Fruit fly (Drosophila melanogaster) whole organism, wandering third instar larva: Measurements from ENCODE around the gene hiw.

Experiments used
- Abd-B ChIP-seq: fragments of >200 bp; optimal IDR thresholded peaks from 2 replicates; lab custom pipeline; 2017; ENCODE audit warnings: missing biosample characterization, missing genetic modification characterization
- CG32264 ChIP-seq: fragments of 200-800 bp; sonication (Bioruptor generic); optimal IDR thresholded peaks from 2 replicates; lab custom pipeline; 2016; ENCODE audit warnings: missing biosample characterization, missing genetic modification characterization
- CG9705 ChIP-seq: fragments of 200-800 bp; sonication (Bioruptor generic); optimal IDR thresholded peaks from 2 replicates; lab custom pipeline; 2018; ENCODE audit warnings: missing biosample characterization, mild to moderate bottlenecking, missing genetic modification characterization
- Dfd ChIP-seq: fragments of >200 bp; optimal IDR thresholded peaks from 2 replicates; lab custom pipeline; 2017; ENCODE audit warnings: missing biosample characterization, missing genetic modification characterization
- Dif ChIP-seq: fragments of 200-275, 200-300 bp; sonication (Bioruptor generic); optimal IDR thresholded peaks from 2 replicates; lab custom pipeline; 2018; ENCODE audit warnings: missing biosample characterization, missing genetic modification characterization; ENCODE audit not compliant: partially characterized antibody
- GATAd ChIP-seq: sonication (Bioruptor generic); optimal IDR thresholded peaks from 2 replicates; lab custom pipeline; 2016; ENCODE audit warnings: missing biosample characterization, missing genetic modification characterization
- HLH106 ChIP-seq: fragments of 200-800 bp; optimal IDR thresholded peaks from 3 replicates; lab custom pipeline; 2019; ENCODE audit warnings: missing biosample characterization, mild to moderate bottlenecking, missing genetic modification characterization, moderate library complexity
- Hnf4 ChIP-seq: fragments of 200-800 bp; sonication (Bioruptor generic); optimal IDR thresholded peaks from 2 replicates; lab custom pipeline; 2016; ENCODE audit warnings: missing biosample characterization, mild to moderate bottlenecking, missing genetic modification characterization
- Hr78 ChIP-seq: fragments of >200 bp; optimal IDR thresholded peaks from 2 replicates; lab custom pipeline; 2017; ENCODE audit warnings: missing biosample characterization, missing genetic modification characterization
- Hr83 ChIP-seq: fragments of 200-300 bp; sonication (Bioruptor generic); optimal IDR thresholded peaks from 2 replicates; lab custom pipeline; 2016; ENCODE audit warnings: missing biosample characterization, mild to moderate bottlenecking, missing genetic modification characterization, moderate library complexity; ENCODE audit not compliant: poor library complexity, severe bottlenecking
- Jra ChIP-seq: sonication (Bioruptor generic); optimal IDR thresholded peaks from 2 replicates; lab custom pipeline; 2016; ENCODE audit warnings: missing biosample characterization, missing genetic modification characterization
- Mio ChIP-seq: sonication (Bioruptor generic); optimal IDR thresholded peaks from 2 replicates; lab custom pipeline; 2016; ENCODE audit warnings: missing biosample characterization, missing genetic modification characterization
- N ChIP-seq: fragments of >200 bp; optimal IDR thresholded peaks from 2 replicates; lab custom pipeline; 2018; ENCODE audit warnings: missing biosample characterization, missing external identifiers, missing genetic modification characterization
- OdsH ChIP-seq: fragments of 200-800 bp; sonication (Bioruptor generic); optimal IDR thresholded peaks from 2 replicates; lab custom pipeline; 2016; ENCODE audit warnings: missing biosample characterization, mild to moderate bottlenecking, missing genetic modification characterization
- Rel ChIP-seq, 2 experiments: fragments of 200-800 bp; sonication (Bioruptor generic) in 1 of 2; optimal IDR thresholded peaks; 2 replicates in 1 of 2; 3 replicates in 1 of 2; lab custom pipeline; 2016 to 2019; ENCODE audit warnings: mild to moderate bottlenecking in 2 of 2, missing biosample characterization in 2 of 2, missing genetic modification characterization in 2 of 2, moderate library complexity in 1 of 2
- Sp1 ChIP-seq: fragments of 200-800 bp; sonication (Bioruptor generic); optimal IDR thresholded peaks from 3 replicates; lab custom pipeline; 2019; ENCODE audit warnings: missing biosample characterization, mild to moderate bottlenecking, missing genetic modification characterization, moderate library complexity
- Vsx2 ChIP-seq: fragments of 200-300, 225-300 bp; sonication (Bioruptor generic); optimal IDR thresholded peaks from 2 replicates; lab custom pipeline; 2018; ENCODE audit warnings: missing biosample characterization, missing genetic modification characterization; ENCODE audit not compliant: partially characterized antibody
- br ChIP-seq: fragments of 200-800 bp; sonication (Bioruptor generic); optimal IDR thresholded peaks from 2 replicates; lab custom pipeline; 2016; ENCODE audit warnings: missing biosample characterization, missing genetic modification characterization
- brk ChIP-seq: fragments of 200-800 bp; sonication (Bioruptor generic); optimal IDR thresholded peaks from 2 replicates; lab custom pipeline; 2016; ENCODE audit warnings: missing biosample characterization, mild to moderate bottlenecking, missing genetic modification characterization
- dmrt93B ChIP-seq: fragments of 200-800 bp; sonication (Bioruptor generic); optimal IDR thresholded peaks from 2 replicates; lab custom pipeline; 2018; ENCODE audit warnings: missing biosample characterization, mild to moderate bottlenecking, missing genetic modification characterization
- dsf ChIP-seq: sonication (Bioruptor generic); optimal IDR thresholded peaks from 2 replicates; lab custom pipeline; 2016; ENCODE audit warnings: missing biosample characterization, missing genetic modification characterization, borderline replicate concordance
- ey ChIP-seq: fragments of 200-800 bp; sonication (Bioruptor generic); optimal IDR thresholded peaks from 2 replicates; lab custom pipeline; 2016; ENCODE audit warnings: missing biosample characterization, missing genetic modification characterization
- foxo ChIP-seq, 2 experiments: fragments of 200-800 bp; sonication (Bioruptor generic); optimal IDR thresholded peaks; 2 replicates in 1 of 2; 3 replicates in 1 of 2; lab custom pipeline; 2016 to 2017; ENCODE audit warnings: missing biosample characterization in 2 of 2, missing genetic modification characterization in 2 of 2
- fru ChIP-seq: fragments of 200-800 bp; sonication (Bioruptor generic); optimal IDR thresholded peaks from 3 replicates; lab custom pipeline; 2016; ENCODE audit warnings: missing biosample characterization, mild to moderate bottlenecking, missing genetic modification characterization
- h ChIP-seq: fragments of 200-800 bp; sonication (Bioruptor generic); optimal IDR thresholded peaks from 3 replicates; lab custom pipeline; 2016; ENCODE audit warnings: missing biosample characterization, mild to moderate bottlenecking, missing genetic modification characterization
- jim ChIP-seq: fragments of 175-275, 200-325 bp; sonication (Bioruptor generic); optimal IDR thresholded peaks from 2 replicates; lab custom pipeline; 2016; ENCODE audit warnings: missing biosample characterization, mild to moderate bottlenecking, missing genetic modification characterization
- lola ChIP-seq: fragments of >200 bp; optimal IDR thresholded peaks from 2 replicates; lab custom pipeline; 2017; ENCODE audit warnings: missing biosample characterization, missing genetic modification characterization
- pan ChIP-seq: fragments of >200 bp; optimal IDR thresholded peaks from 2 replicates; lab custom pipeline; 2017
- psq ChIP-seq: fragments of 200-800 bp; sonication (Bioruptor generic); optimal IDR thresholded peaks from 3 replicates; lab custom pipeline; 2017; ENCODE audit warnings: missing biosample characterization, mild to moderate bottlenecking, missing genetic modification characterization, moderate library complexity
- rgr ChIP-seq: fragments of 200-800 bp; sonication (Bioruptor generic); optimal IDR thresholded peaks from 3 replicates; lab custom pipeline; 2016; ENCODE audit warnings: missing biosample characterization, mild to moderate bottlenecking, missing genetic modification characterization
- sage ChIP-seq: fragments of 200-800 bp; sonication (Bioruptor generic); optimal IDR thresholded peaks from 2 replicates; lab custom pipeline; 2016; ENCODE audit warnings: missing biosample characterization, mild to moderate bottlenecking, missing genetic modification characterization
- sv ChIP-seq: fragments of 200-800 bp; sonication (Bioruptor generic); optimal IDR thresholded peaks from 3 replicates; lab custom pipeline; 2016; ENCODE audit warnings: missing biosample characterization, missing genetic modification characterization
- usp ChIP-seq: fragments of >200 bp; optimal IDR thresholded peaks from 2 replicates; lab custom pipeline; 2017; ENCODE audit warnings: missing biosample characterization, missing genetic modification characterization
- woc ChIP-seq: sonication (Bioruptor generic); optimal IDR thresholded peaks from 2 replicates; lab custom pipeline; 2016; ENCODE audit warnings: missing biosample characterization, mild to moderate bottlenecking, missing genetic modification characterization

Gene hiw

dm6 chrX:15043013-15043699 is 20.1 kb downstream of the hiw start (continued):
- no peak for TF ChIP-seq usp
- TF ChIP-seq sage (GFP tag; lab: Kevin White, UChicago) = peak; percentile 46
- TF ChIP-seq psq (GFP tag; lab: Kevin White, UChicago) = peak; percentile 77

dm6 chrX:15042499-15042898 is 20.7 kb downstream of the hiw start:
- TF ChIP-seq lola (no peak), woc (GFP tag; lab: Kevin White, UChicago) (no peak), fru (GFP tag; lab: Kevin White, UChicago) (peak; percentile 11), h (GFP tag; lab: Kevin White, UChicago) (peak; percentile 59), pan (lab: Kevin White, UChicago) (no peak), sv (no peak), foxo (GFP tag; optimal IDR thresholded peaks at IDR 0.05; lab: Kevin White, UChicago) (peak in 1 of 2 experiments; percentile 36), Hr83 (no peak), dsf (GFP tag; lab: Kevin White, UChicago) (no peak), sage (GFP tag; lab: Kevin White, UChicago) (no peak), OdsH (no peak), Dif (GFP tag; lab: Kevin White, UChicago) (no peak), dmrt93B (GFP tag; lab: Kevin White, UChicago) (no peak), CG9705 (no peak), Hnf4 (GFP tag; lab: Kevin White, UChicago) (peak; percentile 8), jim (GFP tag; lab: Kevin White, UChicago) (no peak), Jra (GFP tag; lab: Kevin White, UChicago) (no peak), usp (no peak), psq (GFP tag; lab: Kevin White, UChicago) (no peak), Rel (GFP tag; optimal IDR thresholded peaks at IDR 0.05; lab: Kevin White, UChicago) (no peak), Rel (tag; optimal IDR thresholded peaks at IDR 0.05; lab: Kevin White, UChicago) (no peak), br (GFP tag; lab: Kevin White, UChicago) (peak; percentile 29), HLH106 (peak; percentile 27), rgr (GFP tag; lab: Kevin White, UChicago) (peak; percentile 34), CG32264 (GFP tag; lab: Kevin White, UChicago) (no peak), ey (GFP tag; lab: Kevin White, UChicago) (peak; percentile 44)
- TF ChIP-seq, all 38 proteins: peak for 8

- no peak for TF ChIP-seq sv
- TF ChIP-seq GATAd (GFP tag; lab: Kevin White, UChicago) = no peak
- no peak for TF ChIP-seq jim (GFP tag; lab: Kevin White, UChicago)
- TF ChIP-seq Hr78 = no peak
- no peak for TF ChIP-seq dmrt93B (GFP tag; lab: Kevin White, UChicago)
- TF ChIP-seq CG32264 (GFP tag; lab: Kevin White, UChicago) = no peak
- no peak for TF ChIP-seq pan (lab: Kevin White, UChicago)
- no peak for TF ChIP-seq OdsH
- TF ChIP-seq psq (GFP tag; lab: Kevin White, UChicago) = no peak
- TF ChIP-seq Abd-B (GFP tag; lab: Kevin White, UChicago) = no peak
- no peak for TF ChIP-seq Dif (GFP tag; lab: Kevin White, UChicago)
- TF ChIP-seq sage (GFP tag; lab: Kevin White, UChicago) = no peak
- TF ChIP-seq usp = no peak
- TF ChIP-seq Rel (GFP tag; optimal IDR thresholded peaks at IDR 0.05; lab: Kevin White, UChicago) = no peak
- TF ChIP-seq Rel (tag; optimal IDR thresholded peaks at IDR 0.05; lab: Kevin White, UChicago) = no peak
- no peak for TF ChIP-seq rgr (GFP tag; lab: Kevin White, UChicago)
- TF ChIP-seq Sp1 (GFP tag; lab: Kevin White, UChicago) = no peak
- TF ChIP-seq Vsx2 (GFP tag; lab: Kevin White, UChicago) = no peak
- no peak for TF ChIP-seq CG9705
- no peak for TF ChIP-seq Dfd (GFP tag; lab: Kevin White, UChicago)
Measured at dm6 chrX:15029864-15030263, 33.4 kb downstream of the hiw start.

dm6 chrX:15028152-15028551 is 35.1 kb downstream of the hiw start:
- TF ChIP-seq Mio (GFP tag; lab: Kevin White, UChicago) = no peak
- TF ChIP-seq CG32264 (GFP tag; lab: Kevin White, UChicago) = no peak
- no peak for TF ChIP-seq ey (GFP tag; lab: Kevin White, UChicago)
- no peak for TF ChIP-seq jim (GFP tag; lab: Kevin White, UChicago)
- no peak for TF ChIP-seq brk (GFP tag; lab: Kevin White, UChicago)
- TF ChIP-seq HLH106 = no peak
- no peak for TF ChIP-seq sage (GFP tag; lab: Kevin White, UChicago)
- TF ChIP-seq Dfd (GFP tag; lab: Kevin White, UChicago) = no peak
- no peak for TF ChIP-seq dsf (GFP tag; lab: Kevin White, UChicago)
- TF ChIP-seq sv = no peak
- TF ChIP-seq N (GFP tag; lab: Kevin White, UChicago) = no peak
- TF ChIP-seq Hnf4 (GFP tag; lab: Kevin White, UChicago) = no peak
- no peak for TF ChIP-seq Sp1 (GFP tag; lab: Kevin White, UChicago)
- no peak for TF ChIP-seq Hr78
- no peak for TF ChIP-seq usp
- TF ChIP-seq Dif (GFP tag; lab: Kevin White, UChicago) = no peak
